Fruit fly (Drosophila melanogaster) whole organism, embryonic: ENCODE results near the gene CG43085.

Experiments
- Asciz ChIP-seq: fragments of 200-800 bp; sonication (Bioruptor generic); optimal IDR thresholded peaks from 2 replicates; lab custom pipeline; 2017; ENCODE audit warnings: missing biosample characterization, mild to moderate bottlenecking, missing genetic modification characterization, missing genetic modification reagents
- Awh ChIP-seq: fragments of 200-800 bp; sonication (Bioruptor generic); IDR thresholded peaks from 2 replicates; pipeline ENCODE4, ENCODE4 v1.3.6; 2022; ENCODE audit warnings: missing biosample characterization, missing genetic modification characterization
- Bdp1 ChIP-seq: fragments of 200-800 bp; sonication (Bioruptor generic); optimal IDR thresholded peaks from 3 replicates; lab custom pipeline; 2016; ENCODE audit warnings: missing biosample characterization, missing genetic modification characterization
- CG11093 ChIP-seq: fragments of 200-800 bp; sonication (Bioruptor generic); IDR thresholded peaks from 3 replicates; pipeline ENCODE4 v1.3.6; 2022; ENCODE audit warnings: missing biosample characterization, missing genetic modification characterization
- CG11504 ChIP-seq: fragments of 200-800 bp; sonication (Bioruptor generic); optimal IDR thresholded peaks from 3 replicates; lab custom pipeline; 2019; ENCODE audit warnings: missing biosample characterization, mild to moderate bottlenecking, missing genetic modification characterization, moderate library complexity
- CG12236 ChIP-seq: fragments of 200-800 bp; sonication (Bioruptor generic); optimal IDR thresholded peaks from 2 replicates; lab custom pipeline; 2016; ENCODE audit warnings: missing biosample characterization, missing genetic modification characterization
- CG12299 ChIP-seq: fragments of 200-800 bp; sonication (Bioruptor generic); optimal IDR thresholded peaks from 2 replicates; lab custom pipeline; 2018; ENCODE audit warnings: missing biosample characterization, mild to moderate bottlenecking, missing genetic modification characterization
- CG12659 ChIP-seq: fragments of 200-800 bp; sonication (Bioruptor generic); optimal IDR thresholded peaks from 3 replicates; lab custom pipeline; 2017; ENCODE audit warnings: mild to moderate bottlenecking, missing biosample characterization, missing genetic modification reagents, missing genetic modification characterization
- CG14050 ChIP-seq: fragments of 200-800 bp; sonication (Bioruptor generic); IDR thresholded peaks from 3 replicates; pipeline ENCODE4 v1.3.6; 2022; ENCODE audit warnings: missing biosample characterization, missing genetic modification characterization
- CG14710 ChIP-seq: fragments of 200-800 bp; sonication (Bioruptor generic); optimal IDR thresholded peaks from 3 replicates; lab custom pipeline; 2019; ENCODE audit warnings: missing biosample characterization, mild to moderate bottlenecking, missing genetic modification characterization, moderate library complexity
- CG16779 ChIP-seq: fragments of 200-800 bp; sonication (Bioruptor generic); IDR thresholded peaks from 2 replicates; pipeline ENCODE4 v1.3.6; 2022; ENCODE audit warnings: missing biosample characterization, missing genetic modification characterization
- CG17568 ChIP-seq: fragments of 200-800 bp; sonication (Bioruptor generic); optimal IDR thresholded peaks from 2 replicates; lab custom pipeline; 2018; ENCODE audit warnings: missing biosample characterization, mild to moderate bottlenecking, missing genetic modification characterization, moderate library complexity
- CG2120 ChIP-seq: fragments of 200-800 bp; sonication (Bioruptor generic); optimal IDR thresholded peaks from 3 replicates; lab custom pipeline; 2016; ENCODE audit warnings: missing biosample characterization, missing genetic modification characterization
- CG34422 ChIP-seq: fragments of 200-800 bp; sonication (Bioruptor generic); IDR thresholded peaks from 3 replicates; pipeline ENCODE4 v1.3.6; 2022; ENCODE audit warnings: missing biosample characterization, missing genetic modification characterization
- CG3726 ChIP-seq: fragments of 200-800 bp; sonication (Bioruptor generic); IDR thresholded peaks from 3 replicates; pipeline ENCODE4, ENCODE4 v1.3.6; 2022; ENCODE audit warnings: missing biosample characterization, missing genetic modification characterization
- CG3847 ChIP-seq: fragments of 200-800 bp; sonication (Bioruptor generic); IDR thresholded peaks from 2 replicates; pipeline ENCODE4 v1.3.6; 2022; ENCODE audit warnings: missing biosample characterization, missing genetic modification characterization
- CG3995 ChIP-seq: fragments of 200-800 bp; sonication (Bioruptor generic); optimal IDR thresholded peaks from 3 replicates; lab custom pipeline; 2016; ENCODE audit warnings: missing biosample characterization, missing genetic modification characterization
- CG5180 ChIP-seq: fragments of 200-800 bp; sonication (Bioruptor generic); optimal IDR thresholded peaks from 3 replicates; lab custom pipeline; 2017; ENCODE audit warnings: missing biosample characterization, missing genetic modification characterization, mild to moderate bottlenecking, moderate library complexity, missing genetic modification reagents
- CG6175 ChIP-seq: fragments of 200-800 bp; sonication (Bioruptor generic); IDR thresholded peaks from 3 replicates; pipeline ENCODE4 v1.3.6; 2022; ENCODE audit warnings: missing biosample characterization, missing genetic modification characterization
- CG8765 ChIP-seq: fragments of 200-800 bp; sonication (Bioruptor generic); IDR thresholded peaks from 2 replicates; pipeline ENCODE4 v1.3.6; 2022; ENCODE audit warnings: missing biosample characterization, missing genetic modification characterization
- Dip3 ChIP-seq: fragments of 200-800 bp; sonication (Bioruptor generic); optimal IDR thresholded peaks from 3 replicates; lab custom pipeline; 2016; ENCODE audit warnings: missing biosample characterization, missing genetic modification characterization
- Ets65A ChIP-seq: fragments of 200-800 bp; sonication (Bioruptor generic); peaks from one replicate; lab custom pipeline; 2016; ENCODE audit warnings: missing biosample characterization, missing genetic modification characterization
- HLH4C ChIP-seq: fragments of 200-800 bp; sonication (Bioruptor generic); IDR thresholded peaks from 3 replicates; pipeline ENCODE4 v1.3.6; 2022; ENCODE audit warnings: missing biosample characterization, missing genetic modification characterization; ENCODE audit not compliant: partially characterized antibody
- Hmr ChIP-seq: fragments of 200-800 bp; sonication (Bioruptor generic); optimal IDR thresholded peaks from 3 replicates; lab custom pipeline; 2017; ENCODE audit warnings: mild to moderate bottlenecking, missing biosample characterization, missing genetic modification reagents, missing genetic modification characterization
- Jarid2 ChIP-seq: fragments of 200-800 bp; sonication (Bioruptor generic); optimal IDR thresholded peaks from 3 replicates; lab custom pipeline; 2017; ENCODE audit warnings: mild to moderate bottlenecking, missing biosample characterization, missing genetic modification reagents, missing genetic modification characterization
- Lpt ChIP-seq: fragments of >200 bp; optimal IDR thresholded peaks from 2 replicates; lab custom pipeline; 2018; ENCODE audit warnings: missing biosample characterization, missing genetic modification characterization
- NfI ChIP-seq: fragments of 200-800 bp; sonication (Bioruptor generic); optimal IDR thresholded peaks from 3 replicates; lab custom pipeline; 2018; ENCODE audit warnings: missing biosample characterization, mild to moderate bottlenecking, missing genetic modification characterization, moderate library complexity
- Six4 ChIP-seq: fragments of 200-800 bp; sonication (Bioruptor generic); optimal IDR thresholded peaks from 2 replicates; lab custom pipeline; 2016; ENCODE audit warnings: missing biosample characterization, missing genetic modification characterization
- Sox100B ChIP-seq: fragments of 200-800 bp; sonication (Bioruptor generic); optimal IDR thresholded peaks from 3 replicates; lab custom pipeline; 2018; ENCODE audit warnings: missing biosample characterization, mild to moderate bottlenecking, missing genetic modification characterization
- Sry-δ ChIP-seq: fragments of 200-800 bp; sonication (Bioruptor generic); optimal IDR thresholded peaks from 2 replicates; lab custom pipeline; 2016; ENCODE audit warnings: missing biosample characterization, missing genetic modification characterization
- aop ChIP-seq: fragments of 200-800 bp; sonication (Bioruptor generic); IDR thresholded peaks from 2 replicates; pipeline ENCODE4 v1.3.6; 2022; ENCODE audit warnings: missing biosample characterization, missing genetic modification characterization
- ap ChIP-seq: fragments of 200-800 bp; sonication (Bioruptor generic); IDR thresholded peaks from 2 replicates; pipeline ENCODE4 v1.3.6; 2022; ENCODE audit warnings: missing biosample characterization, missing genetic modification characterization
- ato ChIP-seq: fragments of 200-800 bp; sonication (Bioruptor generic); IDR thresholded peaks from 2 replicates; pipeline ENCODE4 v1.3.6; 2022; ENCODE audit warnings: missing biosample characterization, missing genetic modification characterization; ENCODE audit not compliant: partially characterized antibody
- bsh ChIP-seq, 2 experiments: fragments of 200-800 bp; sonication (Bioruptor generic); optimal IDR thresholded peaks; 2 replicates each; lab custom pipeline; 2017 to 2018; ENCODE audit warnings: mild to moderate bottlenecking in 2 of 2, missing biosample characterization in 2 of 2, missing genetic modification characterization in 2 of 2, moderate library complexity in 1 of 2
- eve ChIP-seq, 2 experiments: fragments of >200 bp; optimal IDR thresholded peaks; 2 replicates each; lab custom pipeline; 2017; ENCODE audit warnings: missing biosample characterization in 2 of 2, missing genetic modification characterization in 2 of 2
- fru ChIP-seq: fragments of >200 bp; optimal IDR thresholded peaks from 2 replicates; lab custom pipeline; 2017
- gsb-n ChIP-seq: fragments of 200-800 bp; sonication (Bioruptor generic); optimal IDR thresholded peaks from 3 replicates; lab custom pipeline; 2018; ENCODE audit warnings: missing biosample characterization, mild to moderate bottlenecking, missing genetic modification characterization
- inv ChIP-seq: fragments of 200-800 bp; sonication (Bioruptor generic); IDR thresholded peaks from 2 replicates; pipeline ENCODE4 v1.3.6; 2022; ENCODE audit warnings: missing biosample characterization, missing genetic modification characterization; ENCODE audit not compliant: partially characterized antibody
- jigr1 ChIP-seq: fragments of 200-800 bp; sonication (Bioruptor generic); IDR thresholded peaks from 3 replicates; pipeline ENCODE4 v1.3.6; 2022; ENCODE audit warnings: missing biosample characterization, missing genetic modification characterization
- jumu ChIP-seq: fragments of 200-800 bp; sonication (Bioruptor generic); optimal IDR thresholded peaks from 3 replicates; lab custom pipeline; 2016; ENCODE audit warnings: missing biosample characterization, missing genetic modification characterization
- knrl ChIP-seq: fragments of 200-800 bp; sonication (Bioruptor generic); IDR thresholded peaks from 3 replicates; pipeline ENCODE4 v1.3.6; 2022; ENCODE audit warnings: missing biosample characterization, missing genetic modification characterization; ENCODE audit not compliant: partially characterized antibody
- lov ChIP-seq, 2 experiments: fragments of 200-800 bp in 1 of 2; fragments of >200 bp in 1 of 2; sonication (Bioruptor generic) in 1 of 2; IDR thresholded peaks in 1 of 2; optimal IDR thresholded peaks in 1 of 2; 2 replicates in 1 of 2; 3 replicates in 1 of 2; pipeline versions ENCODE4 v1.3.6 to Lab custom; 2017 to 2022; ENCODE audit warnings: missing biosample characterization in 1 of 2, missing genetic modification characterization in 1 of 2
- pho ChIP-seq: fragments of 200-800 bp; sonication (Bioruptor generic); optimal IDR thresholded peaks from 2 replicates; lab custom pipeline; 2016; ENCODE audit warnings: missing biosample characterization, missing genetic modification characterization
- rib ChIP-seq: fragments of 200-800 bp; sonication (Bioruptor generic); IDR thresholded peaks from 2 replicates; pipeline ENCODE4 v1.3.6; 2022; ENCODE audit warnings: missing biosample characterization, missing genetic modification characterization
- schlank ChIP-seq: fragments of 200-800 bp; sonication (Bioruptor generic); optimal IDR thresholded peaks from 2 replicates; lab custom pipeline; 2018; ENCODE audit warnings: missing biosample characterization, mild to moderate bottlenecking, missing genetic modification characterization
- tin ChIP-seq: fragments of 200-800 bp; sonication (Bioruptor generic); optimal IDR thresholded peaks from 3 replicates; lab custom pipeline; 2016; ENCODE audit warnings: missing biosample characterization, missing genetic modification characterization
- wdn ChIP-seq: fragments of 200-800 bp; sonication (Bioruptor generic); IDR thresholded peaks from 2 replicates; pipeline ENCODE4 v1.3.6; 2022; ENCODE audit warnings: missing biosample characterization, missing genetic modification characterization

Gene CG43085

DNA sequence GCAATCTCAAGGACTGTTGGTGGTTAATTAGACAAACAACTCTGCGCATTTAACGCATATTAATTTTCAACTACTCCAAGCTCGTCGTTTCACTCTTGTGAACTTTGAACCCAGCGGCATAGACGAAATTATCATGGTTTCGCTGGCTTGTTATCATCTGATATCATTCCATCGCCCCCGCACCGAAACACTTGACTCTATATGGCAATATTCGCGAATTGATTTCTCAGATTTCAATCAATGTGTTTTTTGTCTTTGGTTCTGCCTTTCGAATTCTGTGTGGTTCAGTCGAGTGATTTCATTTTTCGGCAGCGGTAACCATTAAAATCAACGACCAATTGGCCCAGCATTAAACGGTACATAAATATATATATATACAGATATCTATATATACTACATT is 24.8 kb upstream of the CG43085 start, which contains the start of gene CG34251:
CG34251 (plus strand) TSS at position 301 of the 400 bp plus-strand sequence.
- TF ChIP-seq Ets65A (GFP tag; lab: Kevin White, UChicago), result peak; percentile 80
- no peak for TF ChIP-seq Bdp1

DNA sequence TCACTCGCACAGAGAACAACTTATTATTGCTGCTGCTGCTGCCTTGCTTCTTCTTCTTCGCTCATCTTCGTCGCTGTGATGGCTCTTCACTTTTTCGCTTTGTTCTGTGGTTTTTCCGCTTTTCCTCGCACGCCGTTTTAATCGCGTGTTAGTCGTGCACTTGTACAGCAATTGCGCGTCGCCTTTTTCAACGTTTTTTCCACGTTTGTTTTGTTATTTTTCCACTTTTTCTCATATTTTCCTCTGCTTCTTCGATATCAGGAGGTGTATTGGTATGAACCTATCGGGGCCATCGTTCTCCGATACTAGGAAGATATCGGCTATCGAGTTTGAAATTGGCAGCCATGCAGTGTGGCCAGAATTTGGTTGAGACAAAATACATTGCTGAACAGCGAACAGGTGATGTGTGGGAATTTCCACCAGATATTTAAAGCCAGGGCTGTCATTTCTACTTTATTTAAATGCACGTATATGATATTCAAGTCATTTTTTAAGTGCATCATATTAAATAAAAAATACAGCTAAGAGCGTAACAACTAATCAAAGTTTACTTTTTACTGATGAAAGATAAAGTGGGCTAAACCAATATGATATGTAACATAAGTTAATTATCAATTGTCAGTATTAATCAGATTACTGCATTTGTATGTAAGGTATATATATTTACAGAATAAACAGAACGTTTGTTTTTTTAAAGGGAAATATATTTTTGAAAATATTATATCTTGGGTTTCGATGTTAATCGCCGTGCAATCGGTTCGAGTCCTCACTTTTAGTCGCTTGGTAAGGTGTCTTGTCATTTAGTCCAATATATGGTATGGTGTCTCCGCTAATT is 22.6 kb upstream of the CG43085 start, which contains the start of gene Crtc:
Crtc (minus strand) TSS at position 290 of the 835 bp plus-strand sequence.
- TF ChIP-seq Awh (GFP tag; lab: Robert Waterston, UW) (no peak), CG6175 (GFP tag; lab: Robert Waterston, UW) (no peak), CG5180 (GFP tag; lab: Kevin White, UChicago) (no peak), CG3847 (peak; percentile 51), gsb-n (tag; lab: Kevin White, UChicago) (no peak), ato (GFP tag; lab: Robert Waterston, UW) (peak; percentile 87), lov (optimal IDR thresholded peaks at IDR 0.05; lab: Kevin White, UChicago) (no peak), lov (GFP tag; IDR thresholded peaks at IDR 0.05; lab: Robert Waterston, UW) (no peak), CG11504 (peak; percentile 35), NfI (no peak), Sry-δ (GFP tag; lab: Kevin White, UChicago) (peak; percentile 79), CG11093 (no peak), Six4 (GFP tag; lab: Kevin White, UChicago) (no peak), ap (GFP tag; lab: Robert Waterston, UW) (no peak), CG34422 (GFP tag; lab: Robert Waterston, UW) (peak; percentile 53; the same call in 1 of the 3 replicates), inv (GFP tag; lab: Robert Waterston, UW) (peak; percentile 52), CG3995 (peak; percentile 60), Lpt (no peak), knrl (peak; percentile 47; the same call in 2 of the 3 replicates), Dip3 (GFP tag; lab: Kevin White, UChicago) (no peak), tin (GFP tag; lab: Kevin White, UChicago) (peak; percentile 14), schlank (tag; lab: Kevin White, UChicago) (no peak), HLH4C (GFP tag; lab: Robert Waterston, UW) (peak; percentile 86), wdn (GFP tag; lab: Robert Waterston, UW) (no peak), CG17568 (GFP tag; lab: Kevin White, UChicago) (peak; percentile 30), CG12299 (tag; lab: Kevin White, UChicago) (no peak), CG12659 (GFP tag; lab: Kevin White, UChicago) (peak; percentile 25), Jarid2 (GFP tag; lab: Kevin White, UChicago) (peak; percentile 46), Sox100B (no peak), CG14710 (peak; percentile 74), eve (GFP tag; optimal IDR thresholded peaks at IDR 0.05; lab: Kevin White, UChicago) (no peak), jigr1 (GFP tag; lab: Robert Waterston, UW) (no peak), CG12236 (no peak), Hmr (GFP tag; lab: Kevin White, UChicago) (peak; percentile 36), CG8765 (no peak), CG2120 (GFP tag; lab: Kevin White, UChicago) (peak; percentile 13), CG3726 (GFP tag; lab: Robert Waterston, UW) (no peak), pho (GFP tag; lab: Kevin White, UChicago) (no peak), rib (GFP tag; lab: Robert Waterston, UW) (0 out of 2 replicates have a peak, but pooled peaks have one; percentile 43), jumu (GFP tag; lab: Kevin White, UChicago) (no peak), CG16779 (no peak), fru (lab: Kevin White, UChicago) (no peak), bsh (GFP tag; optimal IDR thresholded peaks at IDR 0.05; lab: Kevin White, UChicago) (no peak), CG14050 (no peak), Asciz (GFP tag; lab: Kevin White, UChicago) (no peak), aop (GFP tag; lab: Robert Waterston, UW) (no peak)
